Worm (Caenorhabditis elegans) whole organism, midembryonic: ENCODE measurements around the gene clc-25.

ENCODE experiments used
- ref-1 ChIP-seq: fragments of 200-800 bp; sonication (Bioruptor generic); conservative IDR thresholded peaks from 2 replicates; pipeline ENCODE4 v1.3.6; 2022; ENCODE audit warnings: missing genetic modification reagents, missing genetic modification characterization, missing compliant biosample characterization
- ztf-29 ChIP-seq: fragments of 200-800 bp; sonication (Bioruptor generic); IDR thresholded peaks from 2 replicates; pipeline ENCODE4 v1.3.6; 2022; ENCODE audit warnings: missing genetic modification reagents, missing genetic modification characterization, missing compliant biosample characterization

- TF ChIP-seq ref-1 (GFP tag; lab: Robert Waterston, UW) (no peak), ztf-29 (GFP tag; lab: Robert Waterston, UW) (no peak)
These were observed 29.6 kb downstream of the clc-25 start for ce11 chrIII:996564-996963.
